Fruit fly (Drosophila melanogaster) whole organism, embryonic: Measurements from ENCODE around the gene CG8560.
A peak's percentile ranks its signal among the peaks of the same experiment; 100 is the strongest.

ENCODE experiments used
- Asciz ChIP-seq: fragments of 200-800 bp; sonication (Bioruptor generic); optimal IDR thresholded peaks from 2 replicates; lab custom pipeline; 2017; ENCODE audit warnings: missing biosample characterization, mild to moderate bottlenecking, missing genetic modification characterization, missing genetic modification reagents
- Atf-2 ChIP-seq: fragments of 200-800 bp; sonication (Bioruptor generic); optimal IDR thresholded peaks from 2 replicates; lab custom pipeline; 2016; ENCODE audit warnings: missing biosample characterization, missing genetic modification characterization
- CG10267 ChIP-seq: fragments of 200-800 bp; sonication (Bioruptor generic); optimal IDR thresholded peaks from 2 replicates; lab custom pipeline; 2018; ENCODE audit warnings: missing biosample characterization, mild to moderate bottlenecking, missing genetic modification characterization, moderate library complexity
- CG10543 ChIP-seq: fragments of 200-800 bp; sonication (Bioruptor generic); optimal IDR thresholded peaks from 3 replicates; lab custom pipeline; 2017; ENCODE audit warnings: missing biosample characterization, mild to moderate bottlenecking, missing genetic modification characterization, moderate library complexity
- CG11093 ChIP-seq: fragments of 200-800 bp; sonication (Bioruptor generic); IDR thresholded peaks from 3 replicates; pipeline ENCODE4 v1.3.6; 2022; ENCODE audit warnings: missing biosample characterization, missing genetic modification characterization
- CG11456 ChIP-seq: fragments of 200-800 bp; sonication (Bioruptor generic); IDR thresholded peaks from 3 replicates; pipeline ENCODE4 v1.3.6; 2022; ENCODE audit warnings: missing biosample characterization, missing genetic modification characterization
- CG12071 ChIP-seq: fragments of 200-800 bp; sonication (Bioruptor generic); optimal IDR thresholded peaks from 3 replicates; lab custom pipeline; 2018; ENCODE audit warnings: missing biosample characterization, mild to moderate bottlenecking, missing genetic modification characterization
- CG13624 ChIP-seq: fragments of 200-800 bp; sonication (Bioruptor generic); optimal IDR thresholded peaks from 2 replicates; lab custom pipeline; 2016; ENCODE audit warnings: missing biosample characterization, missing genetic modification characterization
- CG13894 ChIP-seq: fragments of 200-800 bp; sonication (Bioruptor generic); optimal IDR thresholded peaks from 3 replicates; lab custom pipeline; 2018; ENCODE audit warnings: missing biosample characterization, mild to moderate bottlenecking, missing genetic modification characterization, moderate library complexity
- CG16813 ChIP-seq: fragments of 200-800 bp; sonication (Bioruptor generic); IDR thresholded peaks from 3 replicates; pipeline ENCODE4 v1.3.6; 2022; ENCODE audit warnings: missing biosample characterization, missing genetic modification characterization; ENCODE audit not compliant: partially characterized antibody
- CG1832 ChIP-seq: fragments of 200-800 bp; sonication (Bioruptor generic); optimal IDR thresholded peaks from 2 replicates; lab custom pipeline; 2017; ENCODE audit warnings: missing biosample characterization, mild to moderate bottlenecking, missing genetic modification characterization, inconsistent platforms
- CG30431 ChIP-seq: fragments of 200-800 bp; sonication (Bioruptor generic); optimal IDR thresholded peaks from 2 replicates; lab custom pipeline; 2017; ENCODE audit warnings: missing biosample characterization, missing genetic modification characterization
- CG31388 ChIP-seq: fragments of 200-800 bp; sonication (Bioruptor generic); optimal IDR thresholded peaks from 2 replicates; lab custom pipeline; 2016; ENCODE audit warnings: missing biosample characterization, missing genetic modification characterization
- CG32532 ChIP-seq: fragments of 200-800 bp; sonication (Bioruptor generic); IDR thresholded peaks from 2 replicates; pipeline ENCODE4 v1.3.6; 2022; ENCODE audit warnings: missing biosample characterization, missing genetic modification characterization
- CG4707 ChIP-seq: fragments of 200-800 bp; sonication (Bioruptor generic); optimal IDR thresholded peaks from 2 replicates; lab custom pipeline; 2018; ENCODE audit warnings: missing biosample characterization, mild to moderate bottlenecking, missing genetic modification characterization, moderate library complexity
- CG5245 ChIP-seq: fragments of 200-800 bp; sonication (Bioruptor generic); optimal IDR thresholded peaks from 3 replicates; lab custom pipeline; 2016; ENCODE audit warnings: missing biosample characterization, missing genetic modification characterization
- CG6791 ChIP-seq: fragments of 200-800 bp; sonication (Bioruptor generic); IDR thresholded peaks from 3 replicates; pipeline ENCODE4 v1.3.6; 2022; ENCODE audit warnings: missing biosample characterization, missing genetic modification characterization; ENCODE audit not compliant: partially characterized antibody
- CG8924 ChIP-seq: fragments of 200-800 bp; optimal IDR thresholded peaks from 3 replicates; lab custom pipeline; 2019; ENCODE audit warnings: missing biosample characterization, mild to moderate bottlenecking, missing genetic modification characterization, moderate library complexity
- CG9876 ChIP-seq: fragments of 200-800 bp; sonication (Bioruptor generic); optimal IDR thresholded peaks from 2 replicates; lab custom pipeline; 2016; ENCODE audit warnings: missing biosample characterization, missing genetic modification characterization
- CTCF ChIP-seq: fragments of 200-800 bp; sonication (Bioruptor generic); optimal IDR thresholded peaks from 2 replicates; lab custom pipeline; 2017; ENCODE audit warnings: missing biosample characterization, mild to moderate bottlenecking, missing genetic modification characterization, moderate library complexity
- Dad ChIP-seq: fragments of 200-800 bp; sonication (Bioruptor generic); optimal IDR thresholded peaks from 3 replicates; lab custom pipeline; 2016; ENCODE audit warnings: missing biosample characterization, missing genetic modification characterization
- Deaf1 ChIP-seq: fragments of 200-800 bp; optimal IDR thresholded peaks from 3 replicates; lab custom pipeline; 2019; ENCODE audit warnings: missing biosample characterization, mild to moderate bottlenecking, missing genetic modification characterization, moderate library complexity
- H2.0 ChIP-seq: fragments of 200-800 bp; sonication (Bioruptor generic); IDR thresholded peaks from 2 replicates; pipeline ENCODE4 v1.3.6; 2022; ENCODE audit warnings: missing biosample characterization, missing genetic modification characterization
- Hmr ChIP-seq: fragments of 200-800 bp; sonication (Bioruptor generic); optimal IDR thresholded peaks from 3 replicates; lab custom pipeline; 2017; ENCODE audit warnings: mild to moderate bottlenecking, missing biosample characterization, missing genetic modification reagents, missing genetic modification characterization
- Jarid2 ChIP-seq: fragments of 200-800 bp; sonication (Bioruptor generic); optimal IDR thresholded peaks from 3 replicates; lab custom pipeline; 2017; ENCODE audit warnings: mild to moderate bottlenecking, missing biosample characterization, missing genetic modification reagents, missing genetic modification characterization
- NK7.1 ChIP-seq: fragments of 200-800 bp; sonication (Bioruptor generic); optimal IDR thresholded peaks from 3 replicates; lab custom pipeline; 2016; ENCODE audit warnings: missing biosample characterization, missing genetic modification characterization
- Ravus ChIP-seq: fragments of 200-800 bp; sonication (Bioruptor generic); IDR thresholded peaks from 2 replicates; pipeline ENCODE4 v1.3.6; 2022; ENCODE audit warnings: missing biosample characterization, missing genetic modification characterization
- Sox100B ChIP-seq: fragments of 200-800 bp; sonication (Bioruptor generic); optimal IDR thresholded peaks from 3 replicates; lab custom pipeline; 2018; ENCODE audit warnings: missing biosample characterization, mild to moderate bottlenecking, missing genetic modification characterization
- Sry-δ ChIP-seq: fragments of 200-800 bp; sonication (Bioruptor generic); optimal IDR thresholded peaks from 2 replicates; lab custom pipeline; 2016; ENCODE audit warnings: missing biosample characterization, missing genetic modification characterization
- bowl ChIP-seq: fragments of 200-800 bp; sonication (Bioruptor generic); IDR thresholded peaks from 2 replicates; pipeline ENCODE4 v1.3.6; 2022; ENCODE audit warnings: missing biosample characterization, missing genetic modification characterization
- bsh ChIP-seq, 2 experiments: fragments of 200-800 bp; sonication (Bioruptor generic); optimal IDR thresholded peaks; 2 replicates each; lab custom pipeline; 2017 to 2018; ENCODE audit warnings: mild to moderate bottlenecking in 2 of 2, missing biosample characterization in 2 of 2, missing genetic modification characterization in 2 of 2, moderate library complexity in 1 of 2
- cato ChIP-seq: fragments of 200-800 bp; sonication (Bioruptor generic); optimal IDR thresholded peaks from 2 replicates; lab custom pipeline; 2016; ENCODE audit warnings: missing biosample characterization, missing genetic modification characterization, borderline replicate concordance
- chm ChIP-seq: fragments of 200-800 bp; sonication (Bioruptor generic); IDR thresholded peaks from 2 replicates; pipeline ENCODE4 v1.3.6; 2022; ENCODE audit warnings: missing biosample characterization, missing genetic modification characterization
- croc ChIP-seq: fragments of 200-800 bp; sonication (Bioruptor generic); conservative IDR thresholded peaks from 3 replicates; pipeline ENCODE4 v1.3.6; 2022; ENCODE audit warnings: missing biosample characterization, missing genetic modification characterization
- crol ChIP-seq: fragments of 200-800 bp; sonication (Bioruptor generic); IDR thresholded peaks from 2 replicates; pipeline ENCODE4 v1.3.6; 2022; ENCODE audit warnings: missing biosample characterization, missing genetic modification characterization
- dimm ChIP-seq: fragments of 200-800 bp; sonication (Bioruptor generic); IDR thresholded peaks from 2 replicates; pipeline ENCODE4 v1.3.6; 2022; ENCODE audit warnings: missing biosample characterization, missing genetic modification characterization
- en ChIP-seq: fragments of 200-800 bp; sonication (Bioruptor generic); optimal IDR thresholded peaks from 2 replicates; lab custom pipeline; 2016; ENCODE audit warnings: missing biosample characterization, missing genetic modification characterization
- fu2 ChIP-seq: fragments of 200-800 bp; sonication (Bioruptor generic); optimal IDR thresholded peaks from 2 replicates; lab custom pipeline; 2016; ENCODE audit warnings: missing biosample characterization, missing genetic modification characterization
- kni ChIP-seq: fragments of 200-800 bp; sonication (Bioruptor generic); optimal IDR thresholded peaks from 3 replicates; lab custom pipeline; 2017; ENCODE audit warnings: mild to moderate bottlenecking, missing biosample characterization, missing genetic modification reagents, missing genetic modification characterization
- lov ChIP-seq, 2 experiments: fragments of 200-800 bp in 1 of 2; fragments of >200 bp in 1 of 2; sonication (Bioruptor generic) in 1 of 2; IDR thresholded peaks in 1 of 2; optimal IDR thresholded peaks in 1 of 2; 2 replicates in 1 of 2; 3 replicates in 1 of 2; pipeline versions ENCODE4 v1.3.6 to Lab custom; 2017 to 2022; ENCODE audit warnings: missing biosample characterization in 1 of 2, missing genetic modification characterization in 1 of 2
- maf-S ChIP-seq: fragments of 200-800 bp; sonication (Bioruptor generic); optimal IDR thresholded peaks from 2 replicates; lab custom pipeline; 2016; ENCODE audit warnings: missing biosample characterization, missing genetic modification characterization
- p53 ChIP-seq: fragments of 200-800 bp; sonication (Bioruptor generic); optimal IDR thresholded peaks from 2 replicates; lab custom pipeline; 2016; ENCODE audit warnings: missing biosample characterization, missing genetic modification characterization
- pum ChIP-seq: fragments of 200-800 bp; sonication (Bioruptor generic); optimal IDR thresholded peaks from 2 replicates; lab custom pipeline; 2016; ENCODE audit warnings: missing biosample characterization, missing genetic modification characterization
- sc ChIP-seq, 3 experiments: fragments of >200 bp in 2 of 3; fragments of 200-800 bp in 1 of 3; sonication (Bioruptor generic) in 1 of 3; optimal IDR thresholded peaks; 2 replicates in 2 of 3; 3 replicates in 1 of 3; lab custom pipeline; 2017; ENCODE audit warnings: mild to moderate bottlenecking in 1 of 3, missing biosample characterization in 1 of 3, missing genetic modification characterization in 1 of 3, missing genetic modification reagents in 1 of 3
- scrt ChIP-seq: fragments of 200-800 bp; sonication (Bioruptor generic); optimal IDR thresholded peaks from 2 replicates; lab custom pipeline; 2018; ENCODE audit warnings: missing biosample characterization, mild to moderate bottlenecking, missing genetic modification characterization, moderate library complexity
- tap ChIP-seq: fragments of 200-800 bp; optimal IDR thresholded peaks from 3 replicates; lab custom pipeline; 2019; ENCODE audit warnings: missing biosample characterization, mild to moderate bottlenecking, missing genetic modification characterization, moderate library complexity
- vvl ChIP-seq: fragments of 200-800 bp; sonication (Bioruptor generic); IDR thresholded peaks from 2 replicates; pipeline ENCODE4 v1.3.6; 2022; ENCODE audit warnings: missing biosample characterization, missing genetic modification characterization
- wor ChIP-seq: fragments of 200-800 bp; sonication (Bioruptor generic); IDR thresholded peaks from 2 replicates; pipeline ENCODE4 v1.3.6; 2022; ENCODE audit warnings: missing biosample characterization, missing genetic modification characterization
- z ChIP-seq: fragments of 200-800 bp; sonication (Bioruptor generic); IDR thresholded peaks from 3 replicates; pipeline ENCODE4 v1.3.6; 2022; ENCODE audit warnings: missing biosample characterization, missing genetic modification characterization

Gene CG8560

DNA sequence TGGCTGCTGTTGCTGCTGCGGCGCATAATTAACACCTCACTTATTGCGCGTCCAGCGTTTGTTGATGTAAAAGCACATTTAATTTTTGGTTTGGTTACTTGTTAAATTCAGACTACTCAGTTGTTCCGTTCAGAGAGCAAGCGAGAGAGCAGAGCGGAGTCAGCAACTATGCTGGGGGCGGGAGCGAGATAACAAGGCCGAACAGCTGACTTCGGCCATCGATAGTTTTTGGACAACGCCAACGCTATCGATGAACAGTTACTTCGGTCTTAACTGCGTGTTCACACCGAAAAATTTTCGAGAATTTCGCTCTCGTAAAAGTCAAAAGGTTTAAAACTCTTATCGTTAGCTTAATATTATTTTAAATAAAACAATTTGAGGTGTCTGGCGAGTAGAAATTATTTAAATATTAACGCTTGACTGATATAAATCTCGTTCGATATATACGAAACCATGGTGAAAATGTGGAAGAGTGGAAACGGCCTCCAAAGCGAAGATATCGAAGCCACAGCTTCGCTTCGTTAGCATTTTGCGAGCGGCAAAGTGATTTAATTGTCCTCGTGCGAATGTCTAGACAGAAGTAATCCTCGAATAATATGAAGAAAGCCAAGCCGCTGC is 22.5 kb downstream of the CG8560 start, which contains the start of the genes SMSr and smid (continued):
- peak; percentile 91 for TF ChIP-seq CG16813
- TF ChIP-seq CG13894 (tag; lab: Kevin White, UChicago), result peak; percentile 27
- no peak for TF ChIP-seq CG31388 (GFP tag; lab: Kevin White, UChicago)
- peak; percentile 23; the same call in 1 of the 2 replicates for TF ChIP-seq vvl
- no peak for TF ChIP-seq lov (optimal IDR thresholded peaks at IDR 0.05; lab: Kevin White, UChicago)
- TF ChIP-seq lov (GFP tag; IDR thresholded peaks at IDR 0.05; lab: Robert Waterston, UW), result no peak
- TF ChIP-seq bsh (GFP tag; optimal IDR thresholded peaks at IDR 0.05; lab: Kevin White, UChicago), result peak in 1 of 2 experiments; percentile 47
- peak; percentile 47 for TF ChIP-seq kni (GFP tag; lab: Kevin White, UChicago)
- TF ChIP-seq NK7.1 (GFP tag; lab: Kevin White, UChicago), result no peak
- TF ChIP-seq Deaf1, result peak; percentile 72
- TF ChIP-seq Hmr (GFP tag; lab: Kevin White, UChicago), result peak; percentile 75
- TF ChIP-seq croc (GFP tag; lab: Robert Waterston, UW), result no peak; the same call in 2 of the 3 replicates
- TF ChIP-seq H2.0 (GFP tag; lab: Robert Waterston, UW), result peak; percentile 32; the same call in 1 of the 2 replicates
- TF ChIP-seq CG13624 (GFP tag; lab: Kevin White, UChicago), result peak; percentile 43
- no peak for TF ChIP-seq p53
- TF ChIP-seq CG6791 (GFP tag; lab: Robert Waterston, UW), result peak; percentile 75
- TF ChIP-seq z, result no peak
- peak; percentile 52 for TF ChIP-seq CTCF
- TF ChIP-seq Ravus, result no peak
- TF ChIP-seq en (GFP tag; lab: Kevin White, UChicago), result no peak
- TF ChIP-seq fu2 (GFP tag; lab: Kevin White, UChicago), result peak; percentile 53
- no peak for TF ChIP-seq Jarid2
- TF ChIP-seq CG10267, result peak; percentile 65
- 0 out of 3 replicates have a peak, but pooled peaks have one; percentile 25 for TF ChIP-seq CG11093 (GFP tag; lab: Robert Waterston, UW)
- peak; percentile 70 for TF ChIP-seq CG32532 (GFP tag; lab: Robert Waterston, UW)
- TF ChIP-seq Atf-2, result no peak
- TF ChIP-seq Dad, result no peak
- TF ChIP-seq CG11456 (GFP tag; lab: Robert Waterston, UW), result no peak
- peak; percentile 68 for TF ChIP-seq CG8924 (tag; lab: Kevin White, UChicago)
- TF ChIP-seq CG12071 (GFP tag; lab: Kevin White, UChicago), result no peak
- TF ChIP-seq cato (GFP tag; lab: Kevin White, UChicago), result no peak
- TF ChIP-seq dimm, result no peak
- peak; percentile 44 for TF ChIP-seq maf-S
- peak; percentile 77 for TF ChIP-seq Sry-δ
- TF ChIP-seq Asciz (GFP tag; lab: Kevin White, UChicago), result no peak
- TF ChIP-seq crol (GFP tag; lab: Robert Waterston, UW), result no peak
- peak; percentile 43 for TF ChIP-seq Sox100B (GFP tag; lab: Kevin White, UChicago)
- peak; percentile 32; the same call in 1 of the 2 replicates for TF ChIP-seq chm
- no peak for TF ChIP-seq CG4707 (GFP tag; lab: Kevin White, UChicago)
- TF ChIP-seq CG5245 (GFP tag; lab: Kevin White, UChicago), result no peak
- TF ChIP-seq tap (tag; lab: Kevin White, UChicago), result no peak
- TF ChIP-seq CG30431 (GFP tag; lab: Kevin White, UChicago), result no peak
- no peak for TF ChIP-seq bowl (GFP tag; lab: Robert Waterston, UW)
- no peak for TF ChIP-seq sc (optimal IDR thresholded peaks at IDR 0.05; lab: Kevin White, UChicago)
- TF ChIP-seq sc (GFP tag; optimal IDR thresholded peaks at IDR 0.05; lab: Kevin White, UChicago), result peak; percentile 31
- TF ChIP-seq pum, result peak; percentile 30
- TF ChIP-seq CG10543 (GFP tag; lab: Kevin White, UChicago), result no peak
- peak; percentile 18 for TF ChIP-seq CG9876
- peak; percentile 55 for TF ChIP-seq scrt
- peak; percentile 80 for TF ChIP-seq CG1832 (GFP tag; lab: Kevin White, UChicago)
- TF ChIP-seq wor (GFP tag; lab: Robert Waterston, UW), result no peak
